Comparison of ENCODE assay signal across 2 worm cellular contexts in genomic region chrIII:5836261-5836660, ce11.
A peak's percentile ranks its signal among the peaks of the same experiment; 100 is the strongest.
TF ChIP-seq lines count a peak whose summit lies in the region.

No protein-coding gene starts in this region.

TF ChIP-seq in whole organism, L1 larva, 84 proteins besides CTCF, POLR2A, EP300 and RAD21 (continued from another document):
- TF ChIP-seq nhr-20 (tag; optimal IDR thresholded peaks at IDR 0.05; lab: Kevin White, UChicago) (peak; percentile 16), F16B12.6 (tag; optimal IDR thresholded peaks at IDR 0.05; lab: Kevin White, UChicago) (no peak), egl-13 (tag; optimal IDR thresholded peaks at IDR 0.05; lab: Kevin White, UChicago) (no peak), fkh-8 (tag; optimal IDR thresholded peaks at IDR 0.05; lab: Kevin White, UChicago) (no peak), ztf-4 (tag; optimal IDR thresholded peaks at IDR 0.05; lab: Kevin White, UChicago) (no peak), pqm-1 (tag; optimal IDR thresholded peaks at IDR 0.05; lab: Kevin White, UChicago) (no peak), C34B4.2 (tag; optimal IDR thresholded peaks at IDR 0.05; lab: Kevin White, UChicago) (no peak), ama-1 (optimal IDR thresholded peaks at IDR 0.05; lab: Kevin White, UChicago) (peak; percentile 38), lir-3 (tag; optimal IDR thresholded peaks at IDR 0.05; lab: Kevin White, UChicago; ENCODE audit: poor library complexity) (no peak), aha-1 (tag; optimal IDR thresholded peaks at IDR 0.05; lab: Kevin White, UChicago) (no peak), egl-27 (tag; optimal IDR thresholded peaks at IDR 0.05; lab: Kevin White, UChicago) (no peak)
TF ChIP-seq in whole organism, L1 larva: peak in this region for 7.

TF ChIP-seq in whole organism, L2 larva, 48 proteins besides CTCF, POLR2A, EP300 and RAD21 (continued from another document):
- TF ChIP-seq nhr-25 (tag; optimal IDR thresholded peaks at IDR 0.05; lab: Kevin White, UChicago), result peak; percentile 5
- no peak for TF ChIP-seq R02D3.7 (tag; optimal IDR thresholded peaks at IDR 0.05; lab: Kevin White, UChicago)
- no peak for TF ChIP-seq mab-5 (tag; optimal IDR thresholded peaks at IDR 0.05; lab: Kevin White, UChicago)
- no peak for TF ChIP-seq nhr-21 (tag; optimal IDR thresholded peaks at IDR 0.05; lab: Kevin White, UChicago)
- TF ChIP-seq zag-1 (tag; optimal IDR thresholded peaks at IDR 0.05; lab: Kevin White, UChicago), result no peak
- TF ChIP-seq aly-2 (tag; optimal IDR thresholded peaks at IDR 0.05; lab: Kevin White, UChicago), result no peak
- no peak for TF ChIP-seq unc-39 (tag; optimal IDR thresholded peaks at IDR 0.05; lab: Kevin White, UChicago)
- peak; percentile 55 for TF ChIP-seq sma-9 (GFP tag; optimal IDR thresholded peaks at IDR 0.05; lab: Kevin White, UChicago)
- no peak for TF ChIP-seq sma-9 (tag; optimal IDR thresholded peaks at IDR 0.05; lab: Kevin White, UChicago)
- no peak for TF ChIP-seq dmd-4 (tag; optimal IDR thresholded peaks at IDR 0.05; lab: Kevin White, UChicago)
- TF ChIP-seq lsy-2 (tag; optimal IDR thresholded peaks at IDR 0.05; lab: Kevin White, UChicago), result no peak
- TF ChIP-seq nhr-12 (tag; optimal IDR thresholded peaks at IDR 0.05; lab: Kevin White, UChicago), result no peak
- TF ChIP-seq elt-3 (tag; optimal IDR thresholded peaks at IDR 0.05; lab: Kevin White, UChicago), result no peak
- TF ChIP-seq nhr-77 (tag; optimal IDR thresholded peaks at IDR 0.05; lab: Kevin White, UChicago), result no peak
- no peak for TF ChIP-seq ama-1 (optimal IDR thresholded peaks at IDR 0.05; lab: Kevin White, UChicago)
- peak; percentile 79 for TF ChIP-seq elt-1 (tag; optimal IDR thresholded peaks at IDR 0.05; lab: Kevin White, UChicago)
- TF ChIP-seq unc-62 (GFP tag; optimal IDR thresholded peaks at IDR 0.05; lab: Kevin White, UChicago), result no peak
- no peak for TF ChIP-seq ztf-1 (GFP tag; conservative IDR thresholded peaks at IDR 0.05; lab: Robert Waterston, UW)
